Worm (Caenorhabditis elegans): Measurements from ENCODE around the gene F36H1.11.

F36H1.11 gene

ce11 chrIV:11070895-11071294, 21.9 kb downstream of the F36H1.11 start:
- TF ChIP-seq ZK185.1 (tag; optimal IDR thresholded peaks at IDR 0.05; ENCODE audit: poor library complexity, severe bottlenecking) (peak; percentile 32), ceh-27 (GFP tag; optimal IDR thresholded peaks at IDR 0.05) (peak; percentile 5)

- TF ChIP-seq ztf-25 (GFP tag; IDR thresholded peaks at IDR 0.05) (no peak), ztf-26 (tag; optimal IDR thresholded peaks at IDR 0.05) (no peak)
These were observed 29.5 kb downstream of the F36H1.11 start, which contains the start of gene Y5F2A.4 for ce11 chrIV:11078482-11078881. Gene Y5F2A.4, minus strand, starts transcription at chrIV:11078582.

- TF ChIP-seq ztf-25 (GFP tag; IDR thresholded peaks at IDR 0.05) = no peak
- TF ChIP-seq ccch-3 (GFP tag; optimal IDR thresholded peaks at IDR 0.05) = no peak
- TF ChIP-seq hmg-20 (GFP tag; IDR thresholded peaks at IDR 0.05) = peak; percentile 4; the same call in 1 of the 2 replicates
- TF ChIP-seq die-1 (tag; optimal IDR thresholded peaks at IDR 0.05) = peak; percentile 20
- TF ChIP-seq hsf-1 (GFP tag; IDR thresholded peaks at IDR 0.05) = 0 out of 2 replicates have a peak, but pooled peaks have one; percentile 58
- TF ChIP-seq repo-1 (tag; optimal IDR thresholded peaks at IDR 0.05) = peak; percentile 76
- no peak for TF ChIP-seq unc-130 (GFP tag; optimal IDR thresholded peaks at IDR 0.05)
- TF ChIP-seq F49E8.2 (tag; optimal IDR thresholded peaks at IDR 0.05; ENCODE audit: insufficient read depth) = peak; percentile 80
- peak; percentile 39 for TF ChIP-seq madf-6 (GFP tag; IDR thresholded peaks at IDR 0.05)
- no peak for TF ChIP-seq C17E4.6 (GFP tag; IDR thresholded peaks at IDR 0.05)
- peak; percentile 15 for TF ChIP-seq attf-5 (GFP tag; optimal IDR thresholded peaks at IDR 0.05)
- no peak for TF ChIP-seq F52B5.7 (tag; optimal IDR thresholded peaks at IDR 0.05)
- peak; percentile 36 for TF ChIP-seq ceh-27 (GFP tag; optimal IDR thresholded peaks at IDR 0.05)
- TF ChIP-seq Y56A3A.18 (GFP tag; IDR thresholded peaks at IDR 0.05) = 0 out of 2 replicates have a peak, but pooled peaks have one; percentile 18
- TF ChIP-seq ztf-22 (GFP tag; optimal IDR thresholded peaks at IDR 0.05) = peak; percentile 35
- peak in 1 of 2 experiments; percentile 8 for TF ChIP-seq rec-8 (tag; optimal IDR thresholded peaks at IDR 0.05)
- peak; percentile 63; the same call in 1 of the 2 replicates for TF ChIP-seq nfyb-1 (GFP tag; IDR thresholded peaks at IDR 0.05)
- TF ChIP-seq lsl-1 (GFP tag; optimal IDR thresholded peaks at IDR 0.05) = peak; percentile 17
- TF ChIP-seq cebp-2 (GFP tag; IDR thresholded peaks at IDR 0.05) = 0 out of 2 replicates have a peak, but pooled peaks have one; percentile 29
- peak; percentile 4 for TF ChIP-seq gei-17 (GFP tag; optimal IDR thresholded peaks at IDR 0.05)
- TF ChIP-seq egrh-3 (GFP tag; IDR thresholded peaks at IDR 0.05) = no peak
- TF ChIP-seq lin-35 (GFP tag; optimal IDR thresholded peaks at IDR 0.05) = peak in 1 of 3 experiments; percentile 13
- peak; percentile 43 for TF ChIP-seq lin-54 (GFP tag; optimal IDR thresholded peaks at IDR 0.05)
- TF ChIP-seq snpc-4 (GFP tag; optimal IDR thresholded peaks at IDR 0.05) = no peak
- peak in 2 of 4 experiments; percentile 37 to 41 for TF ChIP-seq snpc-4 (tag; optimal IDR thresholded peaks at IDR 0.05)
- TF ChIP-seq chd-7 (tag; optimal IDR thresholded peaks at IDR 0.05) = peak; percentile 43
- no peak for TF ChIP-seq hlh-12 (tag; optimal IDR thresholded peaks at IDR 0.05)
- TF ChIP-seq madf-10 (tag; optimal IDR thresholded peaks at IDR 0.05) = no peak
- peak; percentile 74 for TF ChIP-seq hrde-1 (tag; optimal IDR thresholded peaks at IDR 0.05; ENCODE audit: borderline replicate concordance)
- peak; percentile 12 for TF ChIP-seq somi-1 (GFP tag; optimal IDR thresholded peaks at IDR 0.05)
- TF ChIP-seq sptf-2 (GFP tag; optimal IDR thresholded peaks at IDR 0.05) = no peak
- peak in 1 of 2 experiments; percentile 31 for TF ChIP-seq let-607 (tag; optimal IDR thresholded peaks at IDR 0.05)
- TF ChIP-seq lir-1 (GFP tag; conservative IDR thresholded peaks at IDR 0.05) = no peak
- peak; percentile 78 for TF ChIP-seq ekl-4 (GFP tag; IDR thresholded peaks at IDR 0.05)
- peak; percentile 92 for TF ChIP-seq ama-1 (optimal IDR thresholded peaks at IDR 0.05)
- TF ChIP-seq ama-1 (GFP tag; optimal IDR thresholded peaks at IDR 0.05) = peak; percentile 31 to 64
- TF ChIP-seq him-1 (tag; optimal IDR thresholded peaks at IDR 0.05) = peak; percentile 8
- peak; percentile 35 for TF ChIP-seq athp-1 (tag; optimal IDR thresholded peaks at IDR 0.05)
- TF ChIP-seq hmg-1.2 (GFP tag; IDR thresholded peaks at IDR 0.05) = peak; percentile 34; the same call in 1 of the 2 replicates
- no peak for TF ChIP-seq madf-3 (GFP tag; IDR thresholded peaks at IDR 0.05)
- peak; percentile 28 for TF ChIP-seq xnd-1 (tag; optimal IDR thresholded peaks at IDR 0.05)
- TF ChIP-seq F55B11.4 (tag; optimal IDR thresholded peaks at IDR 0.05; ENCODE audit: borderline replicate concordance, insufficient read depth) = no peak
These were observed 31.9 kb downstream of the F36H1.11 start, which contains the start of gene atg-7 for ce11 chrIV:11080823-11081285. Gene atg-7, minus strand, starts transcription at chrIV:11081055.

Measured in whole organism, young adult.